Worm (Caenorhabditis elegans): Measurements from ENCODE around the gene kel-8.

DNA sequence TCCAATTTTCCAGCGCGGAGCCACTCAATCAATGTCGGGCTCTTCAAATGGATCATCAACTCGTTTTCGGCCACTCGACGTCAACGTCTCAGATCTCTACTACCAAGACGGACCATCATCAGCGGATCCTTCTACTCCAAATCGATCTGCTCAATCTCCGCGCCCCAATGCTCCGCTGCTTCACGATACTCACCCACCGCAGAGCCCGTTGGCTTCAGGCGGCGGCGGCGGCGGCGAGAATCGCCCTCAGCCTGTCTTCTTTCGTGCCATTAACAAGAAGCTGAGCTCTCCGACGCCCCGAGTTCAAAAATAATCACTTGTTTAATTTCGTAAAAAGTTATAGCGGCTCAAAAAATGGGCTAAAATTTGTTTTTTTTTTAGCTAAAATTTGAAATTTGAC lies 25.2 kb upstream of the kel-8 start:
- TF ChIP-seq nhr-11 (tag; optimal IDR thresholded peaks at IDR 0.05) (no peak), fkh-10 (GFP tag; optimal IDR thresholded peaks at IDR 0.05) (no peak), egl-27 (tag; optimal IDR thresholded peaks at IDR 0.05) (no peak), lin-15B (tag; optimal IDR thresholded peaks at IDR 0.05) (no peak), unc-130 (tag; optimal IDR thresholded peaks at IDR 0.05) (no peak), jun-1 (tag; optimal IDR thresholded peaks at IDR 0.05) (no peak), dpl-1 (GFP tag; optimal IDR thresholded peaks at IDR 0.05) (no peak), efl-3 (GFP tag; optimal IDR thresholded peaks at IDR 0.05) (no peak), fos-1 (tag; optimal IDR thresholded peaks at IDR 0.05) (no peak), unc-62 (GFP tag; optimal IDR thresholded peaks at IDR 0.05) (no peak), grh-1 (GFP tag; IDR thresholded peaks at IDR 0.05) (no peak), skn-1 (tag; optimal IDR thresholded peaks at IDR 0.05) (no peak)

Measured in whole organism, L1 larva.